Fruit fly (Drosophila melanogaster): ENCODE measurements around the gene wake.

The wake gene

DNA sequence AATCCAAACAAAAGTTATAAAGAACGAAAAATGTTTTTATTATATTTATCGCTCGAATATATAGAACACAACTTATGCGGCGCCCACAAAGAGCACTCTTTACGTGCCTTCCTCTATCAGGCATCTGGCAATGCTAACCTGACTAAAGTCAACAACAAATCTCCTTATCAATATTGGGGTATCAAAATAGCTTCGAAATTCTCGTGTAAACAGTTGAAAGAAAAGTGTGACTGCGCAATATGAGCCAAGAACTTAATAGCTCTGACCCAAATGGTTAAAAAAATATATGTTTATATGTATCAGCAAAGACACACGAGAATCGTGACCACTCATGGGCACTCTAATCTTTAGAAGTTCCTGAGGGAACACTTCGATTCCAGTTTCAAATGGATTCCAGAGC, 8.5 kb upstream of the wake start:
- no peak for TF ChIP-seq CG7045 (GFP tag; optimal IDR thresholded peaks at IDR 0.05)
- TF ChIP-seq Hr96 (GFP tag; optimal IDR thresholded peaks at IDR 0.05), result no peak
- no peak for TF ChIP-seq ovo (GFP tag; optimal IDR thresholded peaks at IDR 0.05)
- no peak for TF ChIP-seq Mnt (GFP tag; optimal IDR thresholded peaks at IDR 0.05)
- TF ChIP-seq CG1620 (GFP tag; optimal IDR thresholded peaks at IDR 0.05), result no peak
- TF ChIP-seq CG33017 (tag; optimal IDR thresholded peaks at IDR 0.05), result no peak
- TF ChIP-seq CG12768 (GFP tag; optimal IDR thresholded peaks at IDR 0.05), result no peak
- TF ChIP-seq Crg-1 (GFP tag; optimal IDR thresholded peaks at IDR 0.05), result no peak
- no peak for TF ChIP-seq CG5204 (GFP tag; optimal IDR thresholded peaks at IDR 0.05)
- TF ChIP-seq kay (GFP tag; ENCODE audit: borderline replicate concordance), result no peak
- TF ChIP-seq pad (GFP tag; optimal IDR thresholded peaks at IDR 0.05), result no peak
- no peak for TF ChIP-seq tj (GFP tag; optimal IDR thresholded peaks at IDR 0.05)
- TF ChIP-seq CG7101 (tag; optimal IDR thresholded peaks at IDR 0.05), result no peak
- TF ChIP-seq CG11617 (GFP tag; optimal IDR thresholded peaks at IDR 0.05), result no peak
- TF ChIP-seq CG14711 (tag; optimal IDR thresholded peaks at IDR 0.05), result no peak
- no peak for TF ChIP-seq Clk (GFP tag; optimal IDR thresholded peaks at IDR 0.05)

DNA sequence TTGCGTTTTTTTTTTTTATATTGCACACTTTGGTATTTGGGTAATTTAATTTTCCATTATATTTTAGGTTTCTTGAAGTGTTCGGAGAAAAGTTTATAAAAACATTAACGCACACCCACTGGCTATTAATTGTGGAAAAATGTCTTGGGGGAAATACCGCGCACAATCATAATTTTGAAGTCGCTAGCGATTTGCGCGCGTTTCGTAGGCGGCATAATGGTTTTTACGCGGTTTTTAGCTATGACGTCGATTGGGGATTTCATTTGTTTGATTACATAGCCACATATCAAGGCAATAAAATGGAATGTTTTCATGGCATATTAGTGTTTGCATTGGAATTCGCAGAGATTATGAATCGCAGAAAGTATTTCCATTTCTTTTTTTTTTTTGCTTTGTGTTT, 7.4 kb upstream of the wake start:
- TF ChIP-seq pad (GFP tag; optimal IDR thresholded peaks at IDR 0.05), result no peak
- no peak for TF ChIP-seq CG7045 (GFP tag; optimal IDR thresholded peaks at IDR 0.05)
- no peak for TF ChIP-seq CG7101 (tag; optimal IDR thresholded peaks at IDR 0.05)
- no peak for TF ChIP-seq Hr96 (GFP tag; optimal IDR thresholded peaks at IDR 0.05)
- no peak for TF ChIP-seq CG33017 (tag; optimal IDR thresholded peaks at IDR 0.05)
- no peak for TF ChIP-seq ovo (GFP tag; optimal IDR thresholded peaks at IDR 0.05)
- TF ChIP-seq cnc (optimal IDR thresholded peaks at IDR 0.05), result no peak
- TF ChIP-seq CG11617 (GFP tag; optimal IDR thresholded peaks at IDR 0.05), result no peak

DNA sequence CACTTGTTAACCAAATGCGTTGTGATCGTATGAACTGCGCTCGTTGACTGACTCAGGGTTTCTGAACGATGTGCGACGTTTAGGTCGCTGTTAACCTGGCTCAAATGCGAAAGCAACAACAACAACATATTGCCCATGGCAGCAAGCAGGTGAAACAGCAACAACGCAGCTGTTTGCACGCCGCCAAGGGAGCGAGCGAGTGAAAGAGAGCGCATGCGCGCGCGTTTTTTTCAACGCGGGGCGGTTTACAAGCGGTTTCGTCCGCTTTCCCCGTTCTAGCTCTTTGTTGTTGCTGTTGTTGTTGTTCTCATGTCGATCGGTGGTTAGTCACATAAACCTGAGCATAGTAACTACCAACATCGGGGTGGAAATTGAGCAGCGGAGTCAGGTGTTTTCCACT, 6.6 kb upstream of the wake start:
- TF ChIP-seq tj (GFP tag; optimal IDR thresholded peaks at IDR 0.05), result peak; percentile 46
- no peak for TF ChIP-seq CG7101 (tag; optimal IDR thresholded peaks at IDR 0.05)

DNA sequence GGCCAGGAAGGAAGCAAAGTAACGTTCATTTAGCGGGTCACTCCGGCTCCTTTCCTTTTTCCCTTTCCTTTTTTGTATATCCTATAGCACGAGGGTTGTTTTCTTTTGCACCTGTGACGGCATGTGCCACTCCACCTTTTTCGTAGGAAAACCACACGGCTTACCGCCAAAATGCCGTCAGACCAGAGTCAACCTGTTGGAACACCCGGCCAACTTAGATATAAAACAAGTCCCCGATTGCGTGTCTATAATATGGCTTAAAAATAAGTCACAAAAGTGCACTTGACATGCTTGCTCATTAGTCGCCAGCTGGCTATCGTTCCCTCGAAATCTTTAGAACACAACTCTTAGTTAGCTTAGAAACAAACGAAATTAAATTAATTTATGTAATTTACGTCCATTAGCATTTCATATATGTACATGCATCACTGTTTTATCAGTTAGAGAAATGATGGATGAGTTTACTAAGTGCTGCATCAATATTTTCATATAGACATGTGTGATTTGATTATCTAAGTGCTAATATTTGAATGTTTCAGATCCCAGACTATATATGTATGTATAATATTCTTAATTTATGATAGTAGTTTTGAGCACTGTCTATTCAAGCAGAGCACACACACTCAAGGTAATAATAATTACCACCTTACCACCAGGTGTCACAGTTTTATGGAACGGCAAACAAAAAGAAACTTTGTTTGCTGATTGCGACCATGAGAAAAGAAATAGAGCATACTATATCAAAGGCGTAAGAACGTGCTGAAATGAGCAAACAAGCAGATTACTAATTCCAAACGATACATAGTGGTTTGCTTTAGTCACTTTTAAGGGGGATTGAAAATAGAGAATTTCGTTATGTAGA, 4.8 kb upstream of the wake start:
- TF ChIP-seq cnc (optimal IDR thresholded peaks at IDR 0.05) (no peak), bab1 (GFP tag; optimal IDR thresholded peaks at IDR 0.05) (no peak), ovo (GFP tag; optimal IDR thresholded peaks at IDR 0.05) (no peak), CG7045 (GFP tag; optimal IDR thresholded peaks at IDR 0.05) (no peak), Crg-1 (GFP tag; optimal IDR thresholded peaks at IDR 0.05) (no peak), cic (GFP tag; optimal IDR thresholded peaks at IDR 0.05) (no peak), CG12768 (GFP tag; optimal IDR thresholded peaks at IDR 0.05) (no peak), CG7101 (tag; optimal IDR thresholded peaks at IDR 0.05) (no peak), Mnt (GFP tag; optimal IDR thresholded peaks at IDR 0.05) (no peak), tj (GFP tag; optimal IDR thresholded peaks at IDR 0.05) (no peak), CG5204 (GFP tag; optimal IDR thresholded peaks at IDR 0.05) (no peak), CG11617 (GFP tag; optimal IDR thresholded peaks at IDR 0.05) (no peak), Hr96 (GFP tag; optimal IDR thresholded peaks at IDR 0.05) (no peak), pad (GFP tag; optimal IDR thresholded peaks at IDR 0.05) (no peak), CG1620 (GFP tag; optimal IDR thresholded peaks at IDR 0.05) (no peak)

DNA sequence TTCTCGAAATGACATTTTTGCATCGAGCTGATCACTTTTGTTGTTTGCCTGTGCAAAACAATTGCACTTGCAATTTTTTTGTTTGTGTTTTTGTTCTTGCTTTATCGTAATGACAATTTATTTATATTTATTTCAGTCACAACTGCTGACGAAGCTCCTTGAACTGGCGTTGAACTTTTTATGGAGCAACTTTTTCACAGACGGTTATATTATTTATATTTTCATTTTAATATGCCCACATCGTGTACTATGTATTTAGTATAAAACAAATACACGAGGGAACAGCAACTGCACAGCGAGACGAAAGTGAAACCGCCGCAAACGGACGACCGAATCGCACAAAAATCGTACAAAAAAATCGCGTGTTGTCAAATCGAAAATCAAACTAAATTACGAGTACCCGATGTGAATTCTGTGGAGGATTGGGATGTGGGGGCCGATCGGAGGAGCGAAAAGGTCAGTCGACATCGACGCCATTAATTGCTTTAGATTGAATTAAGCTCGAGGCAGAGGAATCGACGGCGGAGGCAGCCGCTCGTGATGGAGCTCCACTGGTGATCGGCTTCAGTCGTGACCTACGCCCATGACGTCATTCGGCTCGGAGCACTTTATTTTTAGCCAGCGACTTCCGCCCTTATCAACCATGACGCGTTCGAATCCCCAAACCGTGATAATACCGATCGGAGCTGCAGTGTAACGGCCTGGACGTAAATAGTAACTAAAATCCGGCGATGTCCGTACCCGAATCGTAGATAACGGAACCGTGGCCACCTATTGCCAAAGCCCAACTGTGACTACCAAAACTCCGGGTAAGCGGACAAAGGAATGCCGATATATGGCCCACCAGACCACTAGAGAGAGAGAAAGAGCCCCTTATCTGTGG, 3.7 kb upstream of the wake start:
- TF ChIP-seq CG33017 (tag; optimal IDR thresholded peaks at IDR 0.05), result no peak
- TF ChIP-seq cic (GFP tag; optimal IDR thresholded peaks at IDR 0.05), result peak; percentile 39
- peak; percentile 83 for TF ChIP-seq tj (GFP tag; optimal IDR thresholded peaks at IDR 0.05)
- no peak for TF ChIP-seq CG11617 (GFP tag; optimal IDR thresholded peaks at IDR 0.05)

DNA sequence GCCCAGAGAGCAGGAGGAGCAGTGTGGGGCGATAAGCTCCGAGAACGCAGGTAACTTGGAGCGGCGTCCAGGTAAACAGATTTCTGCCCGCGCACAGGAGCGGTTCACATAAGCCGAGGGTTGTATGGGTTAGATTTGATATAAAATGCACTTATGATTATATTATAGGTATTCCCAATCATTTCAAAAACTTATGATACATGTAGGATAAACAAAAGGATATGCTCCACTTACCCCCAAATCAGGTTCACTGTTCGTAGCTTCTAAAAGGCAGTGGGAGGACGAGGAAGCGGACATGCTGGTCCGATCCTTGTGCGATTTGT, 3.1 kb upstream of the wake start:
- no peak for TF ChIP-seq ovo (GFP tag; optimal IDR thresholded peaks at IDR 0.05)
- no peak for TF ChIP-seq CG12768 (GFP tag; optimal IDR thresholded peaks at IDR 0.05)
- TF ChIP-seq CG11617 (GFP tag; optimal IDR thresholded peaks at IDR 0.05), result no peak
- no peak for TF ChIP-seq CG14711 (tag; optimal IDR thresholded peaks at IDR 0.05)
- TF ChIP-seq Hr96 (GFP tag; optimal IDR thresholded peaks at IDR 0.05), result no peak
- no peak for TF ChIP-seq CG7101 (tag; optimal IDR thresholded peaks at IDR 0.05)
- no peak for TF ChIP-seq CG1620 (GFP tag; optimal IDR thresholded peaks at IDR 0.05)
- TF ChIP-seq bab1 (GFP tag; optimal IDR thresholded peaks at IDR 0.05), result no peak

DNA sequence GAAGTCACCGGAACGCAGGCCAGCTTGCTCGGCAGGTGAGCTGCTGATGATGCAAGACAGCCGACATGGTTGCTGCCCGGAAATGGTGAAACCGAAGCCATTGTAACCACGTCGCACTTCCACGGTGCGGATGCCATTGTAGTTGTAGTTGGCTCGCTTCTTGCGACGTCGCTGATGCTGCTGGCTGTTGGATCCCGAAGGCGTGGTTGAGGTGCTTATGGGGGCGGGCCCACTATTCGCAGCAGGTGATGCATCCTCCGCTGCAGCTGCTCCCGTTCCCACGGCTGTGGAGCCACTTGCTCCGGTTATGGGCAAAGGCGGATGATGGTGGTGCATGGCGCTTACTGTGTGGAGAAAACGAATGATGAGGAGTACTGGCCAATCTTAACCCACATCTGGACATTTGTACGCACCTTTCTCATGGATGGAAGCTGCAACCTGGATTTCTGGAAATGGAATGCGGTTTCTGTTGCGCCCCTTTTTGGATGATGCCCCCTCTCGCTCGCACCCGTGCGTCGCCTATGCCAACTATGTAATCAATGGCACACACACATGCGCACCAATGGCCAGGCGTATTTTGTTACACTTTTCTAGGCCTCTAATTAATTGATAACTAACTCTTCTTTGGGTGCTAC, 887 bp upstream of the wake start:
- no peak for TF ChIP-seq tj (GFP tag; optimal IDR thresholded peaks at IDR 0.05)
- TF ChIP-seq Clk (GFP tag; optimal IDR thresholded peaks at IDR 0.05), result no peak
- no peak for TF ChIP-seq CG7045 (GFP tag; optimal IDR thresholded peaks at IDR 0.05)
- TF ChIP-seq cnc (optimal IDR thresholded peaks at IDR 0.05), result no peak
- no peak for TF ChIP-seq kay (GFP tag; ENCODE audit: borderline replicate concordance)
- no peak for TF ChIP-seq ovo (GFP tag; optimal IDR thresholded peaks at IDR 0.05)
- TF ChIP-seq CG12768 (GFP tag; optimal IDR thresholded peaks at IDR 0.05), result no peak
